Worm (Caenorhabditis elegans): Measurements from ENCODE around the gene T12A2.3.

T12A2.3 gene

DNA sequence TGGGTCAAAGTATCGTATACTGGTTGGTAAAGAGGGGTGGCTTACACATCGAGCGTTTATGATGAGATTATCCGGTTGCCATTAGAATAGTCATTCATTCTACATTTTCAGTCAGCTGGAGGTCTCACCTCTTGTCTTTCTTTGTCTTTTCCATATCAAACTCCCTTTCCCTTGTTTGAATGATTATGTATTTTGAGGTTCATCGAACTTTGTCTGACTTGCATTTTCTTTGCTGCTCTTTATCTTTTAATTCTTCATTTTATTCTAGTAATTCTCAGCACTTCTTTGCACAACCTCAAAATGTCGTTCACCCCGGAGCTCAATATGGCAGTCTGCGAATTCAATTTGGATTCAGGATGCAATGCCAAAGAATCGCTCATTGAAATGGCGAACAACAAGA, at the start of gene T12A2.3:
Gene T12A2.3 (plus strand): TSS at position 301 of the 400 bp plus-strand sequence.
- TF ChIP-seq unc-62 (GFP tag; optimal IDR thresholded peaks at IDR 0.05): no peak

- no peak for TF ChIP-seq unc-62 (GFP tag; optimal IDR thresholded peaks at IDR 0.05)
Measured at ce11 chrIII:6194480-6194879, 46.1 kb upstream of the T12A2.3 start, which contains the start of gene ugt-66. Gene ugt-66 (minus strand): TSS chrIII:6194580.

DNA sequence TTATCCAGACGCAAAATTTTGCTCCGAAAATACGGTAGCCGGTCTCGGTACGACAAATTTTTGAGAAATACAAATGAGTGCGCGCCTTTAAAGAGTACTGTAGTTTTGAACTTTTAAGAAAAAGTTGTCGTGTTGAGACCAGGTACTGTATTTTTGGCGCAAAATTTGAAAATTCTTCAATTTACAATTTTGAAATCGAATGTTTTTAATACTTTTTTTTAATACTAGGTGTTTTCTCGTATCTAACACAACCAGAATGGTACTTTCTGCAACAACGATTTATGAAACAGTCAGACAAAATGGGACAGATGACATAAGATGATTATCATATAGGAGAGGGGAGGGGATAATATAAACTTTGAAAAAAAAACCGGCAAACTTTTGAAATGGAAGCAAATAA, 44.9 kb upstream of the T12A2.3 start:
- TF ChIP-seq unc-62 (GFP tag; optimal IDR thresholded peaks at IDR 0.05): no peak

DNA sequence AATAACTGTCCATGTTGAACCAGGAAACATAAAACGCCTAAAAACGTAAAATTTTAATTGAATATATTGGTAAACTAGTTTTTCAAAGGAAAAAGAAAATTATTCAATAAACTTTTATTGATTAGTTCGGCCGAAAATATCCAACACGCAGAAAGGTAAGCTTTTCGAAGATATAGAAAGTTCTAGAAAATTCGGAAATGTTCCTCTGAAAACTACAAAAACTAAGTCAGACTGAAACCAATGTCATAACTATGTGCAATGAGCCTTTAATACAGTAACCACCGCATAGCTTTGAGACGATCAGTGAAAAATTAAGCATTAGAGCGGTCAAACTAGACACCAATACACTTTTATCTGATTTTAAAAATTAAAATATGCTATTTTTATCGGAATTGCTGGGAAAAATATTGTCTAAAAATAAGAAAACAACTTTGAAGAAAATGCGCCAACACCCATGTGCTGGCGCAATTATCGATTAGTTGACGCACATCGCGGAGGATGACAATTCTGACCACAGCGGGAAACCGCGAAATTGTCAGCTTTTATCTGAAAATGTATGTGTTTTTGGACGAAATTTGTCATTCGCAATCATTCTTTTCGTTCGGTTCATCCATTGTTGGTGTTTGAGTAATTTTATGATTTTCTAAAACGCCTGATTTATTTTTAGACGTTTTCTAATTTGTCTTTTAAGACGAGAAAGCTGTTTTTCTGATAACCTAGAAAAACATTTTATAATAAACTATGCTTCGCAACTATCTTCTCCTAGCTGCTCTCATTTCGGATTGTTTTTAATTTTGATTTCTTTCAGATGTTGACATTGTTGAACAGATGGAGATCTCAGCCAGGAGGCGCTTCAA, 42.0 kb upstream of the T12A2.3 start, which contains the start of the genes C23G10.7 and rpn-2:
Gene C23G10.7 (minus strand): TSS at position 37 of the 857 bp plus-strand sequence.
Gene rpn-2 (plus strand): TSS at position 807 of the 857 bp plus-strand sequence.
- no peak for TF ChIP-seq unc-62 (GFP tag; optimal IDR thresholded peaks at IDR 0.05)

ce11 chrIII:6201325-6201724, 39.3 kb upstream of the T12A2.3 start:
- TF ChIP-seq unc-62 (GFP tag; optimal IDR thresholded peaks at IDR 0.05): no peak

- no peak for TF ChIP-seq unc-62 (GFP tag; optimal IDR thresholded peaks at IDR 0.05)
Measured at ce11 chrIII:6202440-6202839, 38.2 kb upstream of the T12A2.3 start.

DNA sequence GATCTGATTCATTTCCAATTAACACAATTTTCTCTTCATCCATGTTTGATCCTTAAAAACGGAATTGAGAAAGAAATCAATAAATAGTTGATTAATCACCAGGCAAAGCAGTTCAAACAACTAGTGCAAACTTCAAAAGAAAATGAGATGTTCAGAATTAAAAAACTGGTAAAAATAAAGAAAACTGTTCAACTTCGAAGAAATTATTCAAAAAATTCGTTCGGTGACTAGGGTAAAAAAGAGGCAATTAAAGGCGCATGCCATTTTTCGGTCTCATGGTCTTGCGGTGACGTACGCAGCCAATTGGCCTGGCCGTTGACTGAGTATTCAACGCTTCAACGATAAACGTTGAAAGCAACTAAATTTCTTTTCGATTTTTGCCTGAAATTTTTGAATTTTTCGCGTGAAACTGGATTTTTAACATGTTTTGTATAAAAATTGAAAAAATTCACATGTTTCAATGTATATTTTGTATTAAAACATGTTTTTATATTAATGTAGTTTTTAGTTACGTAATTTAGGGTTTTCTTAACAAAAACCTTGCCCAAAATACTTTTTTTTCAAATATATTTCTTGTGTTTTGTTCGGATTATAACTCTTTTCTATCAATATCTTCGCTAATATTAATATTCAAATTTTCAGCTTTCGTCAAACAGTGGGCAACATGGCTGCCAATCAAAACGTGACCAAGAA, 34.3 kb upstream of the T12A2.3 start, which contains the start of the genes sna-3 and rps-3:
Gene sna-3 (minus strand): TSS at position 51 of the 693 bp plus-strand sequence.
Gene rps-3 (plus strand): TSS at position 643 of the 693 bp plus-strand sequence.
- no peak for TF ChIP-seq unc-62 (GFP tag; optimal IDR thresholded peaks at IDR 0.05)

DNA sequence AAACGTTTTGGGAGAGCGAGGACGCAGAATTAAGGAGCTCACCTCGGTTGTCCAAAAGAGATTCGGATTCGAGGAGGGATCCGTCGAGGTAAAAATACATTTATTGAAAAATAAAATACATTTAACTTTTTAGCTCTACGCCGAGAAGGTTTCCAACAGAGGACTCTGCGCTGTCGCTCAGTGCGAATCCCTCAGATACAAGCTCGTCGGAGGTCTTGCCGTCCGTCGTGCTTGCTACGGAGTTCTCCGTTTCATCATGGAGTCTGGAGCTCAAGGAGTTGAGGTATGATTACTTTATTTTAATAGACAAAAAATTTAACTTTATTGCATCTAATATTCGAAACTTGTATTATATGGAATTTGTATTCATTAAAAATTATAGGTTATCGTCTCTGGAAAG, 33.6 kb upstream of the T12A2.3 start:
- TF ChIP-seq unc-62 (GFP tag; optimal IDR thresholded peaks at IDR 0.05): no peak

ce11 chrIII:6207881-6208280, 32.7 kb upstream of the T12A2.3 start, which contains the start of gene C23G10.2:
Gene C23G10.2 (plus strand): TSS chrIII:6208064.
- TF ChIP-seq unc-62 (GFP tag; optimal IDR thresholded peaks at IDR 0.05): no peak

DNA sequence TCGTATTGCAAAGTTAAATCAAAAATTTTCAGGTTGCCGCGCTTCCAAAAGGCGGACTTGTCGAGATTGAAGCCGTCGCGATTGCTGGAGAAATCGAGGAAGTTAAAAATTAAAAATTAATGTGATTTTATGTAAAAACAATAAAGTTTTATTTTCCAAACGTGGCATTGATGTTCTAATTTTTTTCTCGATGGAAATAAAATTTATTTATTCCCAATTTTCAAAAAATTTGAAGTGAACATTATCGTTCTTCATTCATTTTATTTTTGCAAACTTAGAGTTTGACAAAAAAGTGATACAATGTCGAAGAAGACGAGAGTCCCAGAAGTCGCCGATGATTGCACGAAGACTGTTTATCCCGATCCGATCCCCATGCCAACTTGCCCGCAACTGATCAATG, 31.6 kb upstream of the T12A2.3 start, which contains the start of gene C23G10.1:
Gene C23G10.1 (plus strand): TSS at position 301 of the 400 bp plus-strand sequence.
- no peak for TF ChIP-seq unc-62 (GFP tag; optimal IDR thresholded peaks at IDR 0.05)

ce11 chrIII:6210215-6210822, 30.3 kb upstream of the T12A2.3 start:
- TF ChIP-seq unc-62 (GFP tag; optimal IDR thresholded peaks at IDR 0.05): no peak

- no peak for TF ChIP-seq unc-62 (GFP tag; optimal IDR thresholded peaks at IDR 0.05)
Measured at ce11 chrIII:6213915-6214314, 26.7 kb upstream of the T12A2.3 start, which contains the start of gene C23G10.10. Gene C23G10.10 (minus strand): TSS chrIII:6214015.

DNA sequence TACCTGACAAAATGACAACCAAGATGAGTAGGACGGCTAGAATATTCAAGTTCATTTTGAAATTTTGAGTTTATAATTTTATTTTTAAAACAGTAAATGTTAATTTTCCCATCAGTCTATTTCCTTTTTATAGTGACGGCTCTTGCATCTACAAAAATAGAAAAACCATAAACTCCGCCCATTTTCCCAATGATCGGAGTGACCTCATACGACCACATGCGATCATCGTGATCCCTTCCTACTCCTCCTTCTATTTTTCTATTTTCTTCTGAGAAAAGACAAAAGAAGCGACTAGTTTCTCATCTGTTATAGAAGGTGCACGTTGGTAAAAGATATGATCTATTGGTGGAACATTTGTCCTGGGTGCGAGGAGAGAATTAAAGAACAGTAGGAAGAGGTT, 25.2 kb upstream of the T12A2.3 start, which contains the start of gene C23G10.11:
Gene C23G10.11 (minus strand): TSS at position 101 of the 400 bp plus-strand sequence.
- TF ChIP-seq unc-62 (GFP tag; optimal IDR thresholded peaks at IDR 0.05): no peak

DNA sequence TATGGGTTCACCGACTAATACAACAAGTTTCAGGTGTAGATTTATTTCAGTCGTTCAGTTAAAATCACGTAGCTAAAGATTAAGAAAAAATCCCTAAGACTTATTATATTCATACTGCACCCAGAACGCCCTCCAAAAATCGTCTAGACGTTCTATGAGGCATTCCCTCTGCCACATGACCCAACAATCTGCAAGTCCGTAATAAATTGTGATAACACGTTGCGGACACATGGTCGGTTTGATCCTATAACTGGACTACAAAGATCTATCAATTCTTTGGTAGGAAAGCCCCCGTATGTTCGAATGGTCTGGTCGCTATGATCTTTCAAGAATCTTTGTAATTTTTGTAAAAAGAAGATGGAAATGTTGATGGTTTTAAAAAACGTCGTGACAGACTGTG, 24.7 kb upstream of the T12A2.3 start:
- TF ChIP-seq unc-62 (GFP tag; optimal IDR thresholded peaks at IDR 0.05): no peak

DNA sequence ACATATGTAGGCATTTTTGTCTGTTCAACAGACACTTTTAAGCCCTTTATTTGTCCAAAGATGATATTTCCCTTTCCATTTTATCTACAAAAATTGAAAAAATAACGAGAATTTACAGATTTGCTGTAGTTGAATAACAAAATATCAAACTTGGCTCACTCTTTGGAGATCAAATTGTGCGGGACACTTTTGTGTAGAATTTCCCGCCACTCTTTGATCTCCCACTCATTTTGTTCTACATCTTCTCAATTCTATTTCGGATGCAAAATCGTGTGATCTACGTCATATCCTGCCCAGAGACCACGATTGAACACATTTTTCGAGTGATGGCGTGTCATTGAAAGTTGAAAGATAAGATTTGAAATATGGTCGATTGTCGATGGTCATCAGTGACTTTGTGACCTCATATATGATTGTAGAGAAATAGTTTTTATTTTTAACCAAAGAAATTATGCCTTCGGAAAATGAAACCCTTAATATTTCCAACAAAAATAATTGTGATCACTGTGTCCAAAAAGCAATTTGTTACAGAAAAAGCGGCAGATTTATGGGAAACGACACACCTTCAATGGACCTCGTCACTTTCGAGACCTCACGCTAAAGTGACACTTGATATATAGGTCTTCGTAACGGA, 23.7 kb upstream of the T12A2.3 start, which contains the start of gene hot-4:
Gene hot-4 (plus strand): TSS at position 584 of the 634 bp plus-strand sequence.
- TF ChIP-seq unc-62 (GFP tag; optimal IDR thresholded peaks at IDR 0.05): no peak
